Worm (Caenorhabditis elegans) whole organism, late embryonic: ENCODE measurements around the gene thn-1.

Experiments used
- C08G9.2 ChIP-seq: sonication (generic microtip); optimal IDR thresholded peaks from 2 replicates; lab custom pipeline; 2016; ENCODE audit warnings: mild to moderate bottlenecking, missing genetic modification characterization, moderate library complexity, missing compliant biosample characterization
- C38D4.7 ChIP-seq: fragments of 200-800 bp; sonication (Bioruptor generic); optimal IDR thresholded peaks from 2 replicates; lab custom pipeline; 2018; ENCODE audit warnings: mild to moderate bottlenecking, missing genetic modification characterization, moderate library complexity, missing compliant biosample characterization
- F13H6.1 ChIP-seq: sonication (generic microtip); optimal IDR thresholded peaks from 2 replicates; lab custom pipeline; 2016; ENCODE audit warnings: missing genetic modification characterization, missing compliant biosample characterization
- K02D7.2 ChIP-seq: sonication (generic microtip); optimal IDR thresholded peaks from 2 replicates; lab custom pipeline; 2017; ENCODE audit warnings: mild to moderate bottlenecking, missing genetic modification characterization, missing compliant biosample characterization
- T23F11.4 ChIP-seq: fragments of 200-800 bp; sonication (Bioruptor generic); optimal IDR thresholded peaks from 2 replicates; lab custom pipeline; 2018; ENCODE audit warnings: mild to moderate bottlenecking, missing genetic modification characterization, missing compliant biosample characterization
- ahr-1 ChIP-seq: sonication (generic microtip); optimal IDR thresholded peaks from 2 replicates; lab custom pipeline; 2016; ENCODE audit warnings: missing genetic modification characterization, missing compliant biosample characterization
- ama-1 ChIP-seq: fragments of 150-350 bp; optimal IDR thresholded peaks from 2 replicates; lab custom pipeline; 2014
- ceh-14 ChIP-seq: sonication (generic microtip); optimal IDR thresholded peaks from 2 replicates; lab custom pipeline; 2016; ENCODE audit warnings: missing genotype, missing genetic modification characterization, missing compliant biosample characterization
- ceh-18 ChIP-seq: sonication (generic microtip); optimal IDR thresholded peaks from 2 replicates; lab custom pipeline; 2016; ENCODE audit warnings: missing genetic modification characterization, missing compliant biosample characterization
- ceh-19 ChIP-seq: fragments of 200-800 bp; sonication (Bioruptor generic); optimal IDR thresholded peaks from 2 replicates; lab custom pipeline; 2018; ENCODE audit warnings: mild to moderate bottlenecking, missing genetic modification characterization, missing compliant biosample characterization
- ceh-2 ChIP-seq: sonication (generic microtip); optimal IDR thresholded peaks from 2 replicates; lab custom pipeline; 2016; ENCODE audit warnings: missing genotype, missing genetic modification characterization, missing compliant biosample characterization
- ceh-22 ChIP-seq: sonication (generic microtip); optimal IDR thresholded peaks from 2 replicates; lab custom pipeline; 2017; ENCODE audit warnings: missing biosample characterization, missing genetic modification characterization
- ceh-24 ChIP-seq: sonication (generic microtip); optimal IDR thresholded peaks from 2 replicates; lab custom pipeline; 2016; ENCODE audit warnings: mild to moderate bottlenecking, missing genetic modification characterization, missing compliant biosample characterization
- ceh-30 ChIP-seq: fragments of 150-350 bp; optimal IDR thresholded peaks from 2 replicates; lab custom pipeline; 2014; ENCODE audit warnings: missing biosample characterization, missing genetic modification characterization
- ceh-31 ChIP-seq: sonication (generic microtip); optimal IDR thresholded peaks from 2 replicates; lab custom pipeline; 2016; ENCODE audit warnings: missing genetic modification characterization, missing compliant biosample characterization
- ceh-45 ChIP-seq: fragments of 200-800 bp; sonication (Bioruptor generic); IDR thresholded peaks from 2 replicates; pipeline ENCODE4 v1.3.6; 2022; ENCODE audit warnings: missing genetic modification reagents, missing genetic modification characterization, missing compliant biosample characterization
- ceh-48 ChIP-seq: sonication (generic microtip); optimal IDR thresholded peaks from 2 replicates; lab custom pipeline; 2016; ENCODE audit warnings: missing genetic modification characterization, inconsistent platforms, missing compliant biosample characterization
- ceh-6 ChIP-seq: fragments of 200-800 bp; sonication (Bioruptor generic); optimal IDR thresholded peaks from 2 replicates; lab custom pipeline; 2018; ENCODE audit warnings: mild to moderate bottlenecking, missing genetic modification characterization, missing compliant biosample characterization
- ceh-9 ChIP-seq: sonication (generic microtip); optimal IDR thresholded peaks from 2 replicates; lab custom pipeline; 2016; ENCODE audit warnings: mild to moderate bottlenecking, missing genetic modification characterization, inconsistent platforms, missing compliant biosample characterization
- che-1 ChIP-seq: sonication (generic microtip); optimal IDR thresholded peaks from 2 replicates; lab custom pipeline; 2016; ENCODE audit warnings: mild to moderate bottlenecking, missing genetic modification characterization, missing compliant biosample characterization
- dve-1 ChIP-seq: sonication (generic microtip); optimal IDR thresholded peaks from 2 replicates; lab custom pipeline; 2017; ENCODE audit warnings: antibody characterized with exemption, mild to moderate bottlenecking, missing genetic modification characterization, missing compliant biosample characterization
- elt-2 ChIP-seq: sonication (generic microtip); optimal IDR thresholded peaks from 2 replicates; lab custom pipeline; 2016; ENCODE audit warnings: missing genetic modification reagents, missing genetic modification characterization, missing compliant biosample characterization
- elt-4 ChIP-seq: sonication (generic microtip); optimal IDR thresholded peaks from 2 replicates; lab custom pipeline; 2016; ENCODE audit warnings: missing genetic modification characterization, missing compliant biosample characterization
- fax-1 ChIP-seq: sonication (generic microtip); optimal IDR thresholded peaks from 2 replicates; lab custom pipeline; 2016; ENCODE audit warnings: missing genotype, missing genetic modification characterization, missing compliant biosample characterization
- gmeb-2 ChIP-seq: sonication (generic microtip); optimal IDR thresholded peaks from 2 replicates; lab custom pipeline; 2016; ENCODE audit warnings: missing genetic modification characterization, inconsistent platforms, missing compliant biosample characterization
- hlh-13 ChIP-seq: fragments of 200-800 bp; sonication (Bioruptor generic); optimal IDR thresholded peaks from 2 replicates; lab custom pipeline; 2018; ENCODE audit warnings: mild to moderate bottlenecking, missing genetic modification characterization, missing compliant biosample characterization
- hlh-6 ChIP-seq: sonication (generic microtip); optimal IDR thresholded peaks from 2 replicates; lab custom pipeline; 2016; ENCODE audit warnings: missing genotype, missing genetic modification characterization, missing compliant biosample characterization
- hlh-8 ChIP-seq: sonication (generic microtip); optimal IDR thresholded peaks from 2 replicates; lab custom pipeline; 2016; ENCODE audit warnings: missing genotype, missing genetic modification characterization, missing compliant biosample characterization
- lim-6 ChIP-seq: sonication (generic microtip); optimal IDR thresholded peaks from 2 replicates; lab custom pipeline; 2016; ENCODE audit warnings: missing genetic modification characterization, missing compliant biosample characterization
- lin-11 ChIP-seq: fragments of 200-800 bp; sonication (Bioruptor generic); optimal IDR thresholded peaks from 2 replicates; lab custom pipeline; 2018; ENCODE audit warnings: mild to moderate bottlenecking, missing genetic modification characterization, missing compliant biosample characterization
- mec-3 ChIP-seq: sonication (generic microtip); optimal IDR thresholded peaks from 2 replicates; lab custom pipeline; 2016; ENCODE audit warnings: borderline replicate concordance, missing genetic modification characterization, missing compliant biosample characterization
- nhr-232 ChIP-seq: sonication (generic microtip); optimal IDR thresholded peaks from 2 replicates; lab custom pipeline; 2016; ENCODE audit warnings: missing genetic modification characterization, missing compliant biosample characterization
- npax-4 ChIP-seq: sonication (generic microtip); optimal IDR thresholded peaks from 2 replicates; lab custom pipeline; 2016; ENCODE audit warnings: missing genetic modification characterization, missing compliant biosample characterization
- pax-1 ChIP-seq: fragments of 150-350 bp; optimal IDR thresholded peaks from 2 replicates; lab custom pipeline; 2014; ENCODE audit warnings: missing biosample characterization, missing genetic modification characterization
- pha-2 ChIP-seq: sonication (generic microtip); optimal IDR thresholded peaks from 2 replicates; lab custom pipeline; 2017; ENCODE audit warnings: mild to moderate bottlenecking, missing genetic modification characterization, missing compliant biosample characterization
- pqm-1 ChIP-seq: sonication (generic microtip); optimal IDR thresholded peaks from 2 replicates; lab custom pipeline; 2016; ENCODE audit warnings: missing genetic modification characterization, missing compliant biosample characterization
- rnt-1 ChIP-seq: sonication (generic microtip); optimal IDR thresholded peaks from 2 replicates; lab custom pipeline; 2016; ENCODE audit warnings: missing genetic modification characterization, missing compliant biosample characterization
- syd-9 ChIP-seq: sonication (generic microtip); optimal IDR thresholded peaks from 2 replicates; lab custom pipeline; 2016; ENCODE audit warnings: mild to moderate bottlenecking, missing genetic modification characterization, moderate library complexity, missing compliant biosample characterization
- tbx-2 ChIP-seq: sonication (generic microtip); optimal IDR thresholded peaks from 2 replicates; lab custom pipeline; 2016; ENCODE audit warnings: missing genetic modification characterization, missing compliant biosample characterization
- tbx-7 ChIP-seq: sonication (generic microtip); optimal IDR thresholded peaks from 2 replicates; lab custom pipeline; 2016; ENCODE audit warnings: missing genotype, missing genetic modification characterization, missing compliant biosample characterization
- unc-3 ChIP-seq, 2 experiments: fragments of 200-800 bp in 1 of 2; sonication (Bioruptor generic) in 1 of 2; sonication (generic microtip) in 1 of 2; conservative IDR thresholded peaks in 1 of 2; optimal IDR thresholded peaks in 1 of 2; 2 replicates each; pipeline versions ENCODE4 v1.3.6 to Lab custom; 2016 to 2022; ENCODE audit warnings: missing compliant biosample characterization in 2 of 2, missing genetic modification characterization in 2 of 2, missing genetic modification reagents in 1 of 2
- unc-42 ChIP-seq: sonication (generic microtip); optimal IDR thresholded peaks from 2 replicates; lab custom pipeline; 2016; ENCODE audit warnings: missing genotype, missing genetic modification characterization, missing compliant biosample characterization
- zip-5 ChIP-seq: sonication (generic microtip); optimal IDR thresholded peaks from 2 replicates; lab custom pipeline; 2016; ENCODE audit warnings: missing genetic modification characterization, missing compliant biosample characterization
- ztf-16 ChIP-seq: sonication (generic microtip); optimal IDR thresholded peaks from 2 replicates; lab custom pipeline; 2017; ENCODE audit warnings: missing genetic modification characterization, missing compliant biosample characterization

Gene thn-1

DNA sequence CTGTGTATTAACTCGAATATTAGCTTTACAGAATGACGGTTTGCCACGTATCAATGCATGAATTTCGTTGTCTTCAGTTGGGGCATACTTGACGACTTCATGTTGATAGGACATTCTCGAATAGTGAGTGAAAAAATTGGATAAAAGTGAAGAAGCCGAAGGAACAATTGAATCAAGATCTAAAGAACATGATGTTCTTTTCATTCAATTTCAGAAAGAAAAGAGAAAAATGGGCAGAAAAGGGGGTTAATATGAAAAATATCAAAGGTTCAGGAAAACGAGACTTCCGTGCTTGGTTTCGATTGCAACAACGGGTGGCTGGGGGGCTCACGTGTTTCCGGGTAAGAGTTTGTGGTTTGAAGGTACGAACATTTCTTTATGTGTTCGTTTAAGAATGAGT lies 34.7 kb downstream of the thn-1 start:
- no peak for TF ChIP-seq zip-5 (tag; lab: Kevin White, UChicago)
- no peak for TF ChIP-seq pha-2
- TF ChIP-seq elt-2, result no peak
- no peak for TF ChIP-seq hlh-8
- TF ChIP-seq ceh-48 (tag; lab: Kevin White, UChicago), result no peak
- no peak for TF ChIP-seq ceh-30 (tag; lab: Kevin White, UChicago)
- TF ChIP-seq ceh-45 (GFP tag; lab: Robert Waterston, UW), result no peak
- TF ChIP-seq K02D7.2 (tag; lab: Kevin White, UChicago), result no peak
- no peak for TF ChIP-seq gmeb-2 (tag; lab: Kevin White, UChicago)
- no peak for TF ChIP-seq tbx-7 (tag; lab: Kevin White, UChicago)
- no peak for TF ChIP-seq npax-4 (tag; lab: Kevin White, UChicago)
- no peak for TF ChIP-seq ceh-31 (tag; lab: Kevin White, UChicago)
- no peak for TF ChIP-seq tbx-2 (tag; lab: Kevin White, UChicago)
- no peak for TF ChIP-seq ama-1 (lab: Kevin White, UChicago)
- TF ChIP-seq pqm-1 (tag; lab: Kevin White, UChicago), result no peak
- TF ChIP-seq lin-11, result no peak

DNA sequence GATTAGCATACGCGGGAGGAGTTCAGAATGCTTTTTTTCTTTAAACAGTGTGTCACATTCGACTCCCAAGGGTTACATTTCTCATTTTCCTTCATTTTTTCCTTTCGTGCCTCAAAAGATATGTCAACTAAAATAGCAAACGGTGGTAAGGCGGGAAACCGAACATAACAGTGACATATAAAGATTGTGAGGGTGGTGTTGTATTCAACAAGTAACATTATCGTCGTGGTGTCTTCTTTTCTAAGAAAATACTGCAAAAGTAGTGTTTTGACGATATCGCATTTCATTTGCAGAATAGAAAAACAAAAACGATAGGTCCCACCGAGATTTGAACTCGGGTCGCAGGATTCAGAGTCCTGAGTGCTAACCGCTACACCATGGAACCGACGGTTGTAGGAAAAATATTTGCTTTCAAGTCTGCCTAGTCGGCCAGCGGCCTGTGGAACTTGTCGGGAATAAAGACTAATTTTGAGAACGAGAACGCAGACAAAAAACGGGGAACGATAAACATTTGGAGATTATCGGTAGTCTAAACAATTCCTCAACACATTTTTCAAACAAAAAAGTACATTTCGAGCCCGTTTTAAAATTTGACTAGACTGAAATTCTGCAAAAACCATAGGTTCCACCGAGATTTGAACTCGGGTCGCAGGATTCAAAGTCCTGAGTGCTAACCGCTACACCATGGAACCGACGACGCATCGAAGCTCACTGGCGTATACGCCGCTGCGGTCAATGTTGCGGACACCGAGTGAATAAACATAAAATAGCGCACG lies 36.9 kb downstream of the thn-1 start:
- TF ChIP-seq elt-4 (tag; lab: Kevin White, UChicago), result no peak
- TF ChIP-seq ahr-1 (tag; lab: Kevin White, UChicago), result no peak
- peak; percentile 44 for TF ChIP-seq hlh-6 (tag; lab: Kevin White, UChicago)
- peak; percentile 22 for TF ChIP-seq dve-1 (tag; lab: Kevin White, UChicago)
- TF ChIP-seq hlh-13, result peak; percentile 31
- TF ChIP-seq che-1, result peak; percentile 34
- no peak for TF ChIP-seq pax-1 (tag; lab: Kevin White, UChicago)
- TF ChIP-seq ceh-6 (GFP tag; lab: Kevin White, UChicago), result no peak
- peak; percentile 46 for TF ChIP-seq ceh-19 (GFP tag; lab: Kevin White, UChicago)
- TF ChIP-seq rnt-1 (tag; lab: Kevin White, UChicago), result no peak
- peak; percentile 40 for TF ChIP-seq C38D4.7 (GFP tag; lab: Kevin White, UChicago)
- no peak for TF ChIP-seq C08G9.2 (tag; lab: Kevin White, UChicago)
- TF ChIP-seq mec-3 (tag; lab: Kevin White, UChicago), result no peak
- no peak for TF ChIP-seq ceh-24 (tag; lab: Kevin White, UChicago)
- TF ChIP-seq nhr-232 (tag; lab: Kevin White, UChicago), result peak; percentile 8

DNA sequence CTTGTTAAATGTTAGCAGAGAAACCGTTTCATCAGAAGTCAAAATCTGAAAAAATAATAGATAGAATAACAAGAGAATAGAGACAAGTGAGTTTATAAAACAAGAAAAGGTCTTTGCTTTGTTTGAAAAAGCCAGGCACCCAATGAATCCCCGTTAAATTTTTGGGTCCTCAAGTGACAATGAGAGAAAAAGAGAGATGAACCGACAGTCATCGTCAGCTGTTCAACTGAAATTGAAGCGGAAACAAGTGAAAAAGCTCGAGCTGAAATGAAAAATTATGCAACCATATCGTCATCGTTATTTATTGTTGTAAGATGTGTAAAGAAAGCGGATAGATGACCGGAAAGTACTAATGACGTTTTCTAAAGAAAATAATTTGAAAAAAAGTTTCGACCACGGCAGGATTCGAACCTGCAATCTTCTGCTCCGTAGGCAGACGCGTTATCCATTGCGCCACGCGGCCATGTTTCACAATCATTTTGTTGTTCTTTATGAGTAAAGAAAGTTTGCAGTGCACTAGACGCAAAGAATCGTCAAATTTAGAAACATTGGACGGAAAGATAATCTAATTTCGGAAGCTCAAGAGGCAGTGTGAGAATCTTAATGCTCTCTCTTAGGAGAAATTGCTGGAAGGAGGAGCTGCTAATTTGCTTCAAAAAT lies 37.8 kb downstream of the thn-1 start, which contains the start of gene F08G5.3:
TSS of gene F08G5.3 (minus strand) at position 51 of the 660 bp plus-strand sequence.
- TF ChIP-seq ceh-18 (tag; lab: Kevin White, UChicago) (peak; percentile 31), lim-6 (tag; lab: Kevin White, UChicago) (no peak), ceh-30 (tag; lab: Kevin White, UChicago) (no peak), dve-1 (tag; lab: Kevin White, UChicago) (no peak), pqm-1 (tag; lab: Kevin White, UChicago) (no peak), syd-9 (tag; lab: Kevin White, UChicago) (no peak), fax-1 (tag; lab: Kevin White, UChicago) (no peak), ceh-9 (tag; lab: Kevin White, UChicago) (no peak), lin-11 (no peak), ceh-2 (tag; lab: Kevin White, UChicago) (no peak), unc-42 (tag; lab: Kevin White, UChicago) (peak; percentile 62), F13H6.1 (tag; lab: Kevin White, UChicago) (no peak), ceh-14 (tag; lab: Kevin White, UChicago) (peak; percentile 13), C38D4.7 (GFP tag; lab: Kevin White, UChicago) (peak; percentile 37), ceh-19 (GFP tag; lab: Kevin White, UChicago) (peak; percentile 22), unc-3 (GFP tag; conservative IDR thresholded peaks at IDR 0.05; lab: Robert Waterston, UW) (peak; percentile 43; the same call in 1 of the 2 replicates), unc-3 (tag; optimal IDR thresholded peaks at IDR 0.05; lab: Kevin White, UChicago) (no peak), K02D7.2 (tag; lab: Kevin White, UChicago) (no peak), npax-4 (tag; lab: Kevin White, UChicago) (peak; percentile 20), ztf-16 (tag; lab: Kevin White, UChicago) (no peak), ceh-22 (tag; lab: Kevin White, UChicago) (no peak), che-1 (no peak), ceh-6 (GFP tag; lab: Kevin White, UChicago) (peak; percentile 33), C08G9.2 (tag; lab: Kevin White, UChicago) (no peak), elt-2 (peak; percentile 58), T23F11.4 (GFP tag; lab: Kevin White, UChicago) (peak; percentile 27)
- TF ChIP-seq, all 69 proteins: peak for 10
